Worm (Caenorhabditis elegans) whole organism, L2 larva: ENCODE data around the gene sedl-1.

Experiments
- C34F6.9 ChIP-seq: fragments of 150-350 bp; optimal IDR thresholded peaks from 2 replicates; lab custom pipeline; 2014; ENCODE audit warnings: missing biosample characterization, missing genetic modification characterization
- F13H6.1 ChIP-seq: sonication (generic microtip); optimal IDR thresholded peaks from 2 replicates; lab custom pipeline; 2016; ENCODE audit warnings: missing genetic modification characterization, missing compliant biosample characterization
- R02D3.7 ChIP-seq: fragments of 150-350 bp; optimal IDR thresholded peaks from 2 replicates; lab custom pipeline; 2014; ENCODE audit warnings: missing biosample characterization, missing genetic modification characterization
- Y55F3AM.14 ChIP-seq: fragments of 200-800 bp; sonication (Bioruptor generic); optimal IDR thresholded peaks from 2 replicates; lab custom pipeline; 2018; ENCODE audit warnings: mild to moderate bottlenecking, missing genetic modification characterization, missing compliant biosample characterization
- aly-2 ChIP-seq: fragments of 150-350 bp; optimal IDR thresholded peaks from 2 replicates; lab custom pipeline; 2014; ENCODE audit warnings: missing biosample characterization, missing genetic modification characterization
- ama-1 ChIP-seq: fragments of 150-350 bp; optimal IDR thresholded peaks from 2 replicates; lab custom pipeline; 2018; ENCODE audit warnings: inconsistent platforms
- blmp-1 ChIP-seq: sonication (generic microtip); optimal IDR thresholded peaks from 2 replicates; lab custom pipeline; 2017; ENCODE audit warnings: missing genetic modification characterization, mild to moderate bottlenecking, missing compliant biosample characterization, antibody characterized with exemption, moderate library complexity; ENCODE audit not compliant: insufficient read depth
- ceh-82 ChIP-seq: fragments of 150-350 bp; optimal IDR thresholded peaks from 2 replicates; lab custom pipeline; 2014; ENCODE audit warnings: missing biosample characterization, missing genetic modification characterization
- egl-27 ChIP-seq: sonication (generic microtip); optimal IDR thresholded peaks from 3 replicates; lab custom pipeline; 2017; ENCODE audit warnings: missing biosample characterization, missing genetic modification reagents, missing genetic modification characterization
- elt-3 ChIP-seq: sonication (generic microtip); optimal IDR thresholded peaks from 2 replicates; lab custom pipeline; 2017; ENCODE audit warnings: missing biosample characterization, missing genetic modification characterization
- fos-1 ChIP-seq: fragments of 150-350 bp; optimal IDR thresholded peaks from 2 replicates; lab custom pipeline; 2014; ENCODE audit warnings: missing biosample characterization, missing genetic modification characterization
- gmeb-1 ChIP-seq: fragments of 150-350 bp; optimal IDR thresholded peaks from 2 replicates; lab custom pipeline; 2014; ENCODE audit warnings: missing biosample characterization, missing genetic modification characterization
- lin-11 ChIP-seq: fragments of 150-350 bp; sonication (generic microtip); optimal IDR thresholded peaks from 2 replicates; lab custom pipeline; 2014; ENCODE audit warnings: missing biosample characterization, missing genetic modification characterization, inconsistent platforms, mixed read lengths
- lin-13 ChIP-seq: fragments of 150-350 bp; optimal IDR thresholded peaks from 2 replicates; lab custom pipeline; 2014; ENCODE audit warnings: missing biosample characterization, missing genetic modification reagents, missing genetic modification characterization
- lin-39 ChIP-seq: fragments of 150-350 bp; optimal IDR thresholded peaks from 2 replicates; lab custom pipeline; 2014; ENCODE audit warnings: missing biosample characterization, missing genetic modification reagents, missing genetic modification characterization
- lsy-2 ChIP-seq, 2 experiments: fragments of 150-350 bp in 1 of 2; sonication (generic microtip) in 1 of 2; optimal IDR thresholded peaks; 2 replicates each; lab custom pipeline; 2014 to 2017; ENCODE audit warnings: missing biosample characterization in 2 of 2, missing genetic modification characterization in 2 of 2
- mab-5 ChIP-seq: fragments of 150-350 bp; optimal IDR thresholded peaks from 2 replicates; lab custom pipeline; 2014; ENCODE audit warnings: missing biosample characterization, missing genetic modification characterization
- mdl-1 ChIP-seq, 2 experiments: fragments of 150-350 bp in 1 of 2; sonication (generic microtip) in 1 of 2; optimal IDR thresholded peaks; 2 replicates each; lab custom pipeline; 2017; ENCODE audit warnings: missing biosample characterization in 2 of 2, missing genetic modification characterization in 2 of 2
- nhr-10 ChIP-seq: sonication (generic microtip); optimal IDR thresholded peaks from 2 replicates; lab custom pipeline; 2017; ENCODE audit warnings: missing biosample characterization, missing genetic modification characterization
- nhr-11 ChIP-seq: fragments of 150-350 bp; optimal IDR thresholded peaks from 2 replicates; lab custom pipeline; 2014; ENCODE audit warnings: missing biosample characterization, missing genetic modification characterization
- nhr-12 ChIP-seq: fragments of 150-350 bp; optimal IDR thresholded peaks from 2 replicates; lab custom pipeline; 2014; ENCODE audit warnings: missing biosample characterization, missing genetic modification characterization
- nhr-129 ChIP-seq: fragments of 150-350 bp; optimal IDR thresholded peaks from 2 replicates; lab custom pipeline; 2014; ENCODE audit warnings: missing biosample characterization, missing genetic modification characterization
- nhr-21 ChIP-seq: fragments of 150-350 bp; optimal IDR thresholded peaks from 2 replicates; lab custom pipeline; 2014; ENCODE audit warnings: missing biosample characterization, missing genetic modification characterization
- nhr-23 ChIP-seq: fragments of 150-350 bp; optimal IDR thresholded peaks from 2 replicates; lab custom pipeline; 2014; ENCODE audit warnings: missing biosample characterization, missing genetic modification reagents, missing genetic modification characterization
- nhr-6 ChIP-seq: fragments of 150-350 bp; optimal IDR thresholded peaks from 2 replicates; lab custom pipeline; 2014; ENCODE audit warnings: missing biosample characterization, missing genetic modification characterization
- sem-4 ChIP-seq: fragments of 150-350 bp; optimal IDR thresholded peaks from 2 replicates; lab custom pipeline; 2014; ENCODE audit warnings: missing biosample characterization, missing genetic modification reagents, missing genetic modification characterization
- sma-9 ChIP-seq, 2 experiments: fragments of 150-350 bp in 1 of 2; sonication (generic microtip) in 1 of 2; optimal IDR thresholded peaks; 2 replicates each; lab custom pipeline; 2014 to 2016; ENCODE audit warnings: missing genetic modification characterization in 2 of 2, mild to moderate bottlenecking in 1 of 2, missing biosample characterization in 1 of 2, missing compliant biosample characterization in 1 of 2, missing genetic modification reagents in 1 of 2, moderate library complexity in 1 of 2
- snpc-4 ChIP-seq: fragments of 150-350 bp; optimal IDR thresholded peaks from 2 replicates; lab custom pipeline; 2014; ENCODE audit warnings: missing biosample characterization, missing genetic modification characterization
- unc-39 ChIP-seq: fragments of 150-350 bp; optimal IDR thresholded peaks from 2 replicates; lab custom pipeline; 2014; ENCODE audit warnings: missing biosample characterization, missing genetic modification characterization
- unc-62 ChIP-seq: fragments of 150-350 bp; optimal IDR thresholded peaks from 2 replicates; lab custom pipeline; 2014; ENCODE audit warnings: missing biosample characterization, missing genetic modification reagents, missing genetic modification characterization
- ztf-1 ChIP-seq: fragments of 200-800 bp; sonication (Bioruptor generic); conservative IDR thresholded peaks from 2 replicates; pipeline ENCODE4 v1.3.6; 2022; ENCODE audit warnings: missing genetic modification characterization, missing compliant biosample characterization
- ztf-4 ChIP-seq: fragments of 150-350 bp; optimal IDR thresholded peaks from 2 replicates; lab custom pipeline; 2014; ENCODE audit warnings: missing biosample characterization, missing genetic modification characterization

Gene sedl-1

ce11 chrX:1401259-1401658 lies 38.8 kb downstream of the sedl-1 start, which contains the start of gene ZK402.5:
ZK402.5 (minus strand) TSS chrX:1401359.
- TF ChIP-seq lin-11 (tag; lab: Kevin White, UChicago) (no peak), nhr-21 (tag; lab: Kevin White, UChicago) (no peak), gmeb-1 (tag; lab: Kevin White, UChicago) (no peak)

- TF ChIP-seq lin-39 (no peak), ztf-4 (tag; lab: Kevin White, UChicago) (no peak), lsy-2 (tag; optimal IDR thresholded peaks at IDR 0.05; lab: Kevin White, UChicago) (no peak), ama-1 (lab: Kevin White, UChicago) (no peak), nhr-21 (tag; lab: Kevin White, UChicago) (no peak), ztf-1 (GFP tag; lab: Robert Waterston, UW) (no peak), nhr-129 (tag; lab: Kevin White, UChicago) (no peak), elt-3 (no peak), aly-2 (no peak)
- TF ChIP-seq, all 48 proteins: peak for 0
These were observed 42.5 kb downstream of the sedl-1 start, which contains the start of gene H39E20.1 for ce11 chrX:1397516-1397915. H39E20.1 (minus strand) TSS chrX:1397616.

- TF ChIP-seq F13H6.1 (tag; lab: Kevin White, UChicago) (peak; percentile 66), nhr-12 (no peak), unc-62 (GFP tag; lab: Kevin White, UChicago) (no peak), egl-27 (tag; lab: Kevin White, UChicago) (peak; percentile 49), ztf-1 (GFP tag; lab: Robert Waterston, UW) (no peak), mdl-1 (tag; optimal IDR thresholded peaks at IDR 0.05; lab: Kevin White, UChicago) (no peak), C34F6.9 (no peak), nhr-11 (tag; lab: Kevin White, UChicago) (no peak), nhr-21 (tag; lab: Kevin White, UChicago) (peak; percentile 64), lin-39 (no peak), sma-9 (GFP tag; optimal IDR thresholded peaks at IDR 0.05; lab: Kevin White, UChicago) (peak; percentile 88), sma-9 (tag; optimal IDR thresholded peaks at IDR 0.05; lab: Kevin White, UChicago) (no peak), lsy-2 (tag; optimal IDR thresholded peaks at IDR 0.05; lab: Kevin White, UChicago) (peak in 1 of 2 experiments; percentile 31), lin-13 (GFP tag; lab: Kevin White, UChicago) (no peak), nhr-129 (tag; lab: Kevin White, UChicago) (peak; percentile 59), ceh-82 (tag; lab: Kevin White, UChicago) (no peak), mab-5 (no peak), fos-1 (tag; lab: Kevin White, UChicago) (peak; percentile 12), sem-4 (tag; lab: Kevin White, UChicago) (no peak)
These were observed 44.3 kb downstream of the sedl-1 start for ce11 chrX:1395793-1396192.

ce11 chrX:1394437-1394836 lies 45.6 kb downstream of the sedl-1 start:
- TF ChIP-seq unc-62 (GFP tag; lab: Kevin White, UChicago), result no peak
- TF ChIP-seq F13H6.1 (tag; lab: Kevin White, UChicago), result no peak
- peak; percentile 42 for TF ChIP-seq nhr-129 (tag; lab: Kevin White, UChicago)

- TF ChIP-seq nhr-10 (tag; lab: Kevin White, UChicago) (no peak), ztf-4 (tag; lab: Kevin White, UChicago) (no peak), Y55F3AM.14 (GFP tag; lab: Kevin White, UChicago) (no peak), R02D3.7 (no peak), nhr-6 (tag; lab: Kevin White, UChicago) (no peak), nhr-23 (tag; lab: Kevin White, UChicago) (no peak), sma-9 (GFP tag; optimal IDR thresholded peaks at IDR 0.05; lab: Kevin White, UChicago) (no peak), sma-9 (tag; optimal IDR thresholded peaks at IDR 0.05; lab: Kevin White, UChicago) (no peak), snpc-4 (tag; lab: Kevin White, UChicago) (no peak), gmeb-1 (tag; lab: Kevin White, UChicago) (no peak), lin-39 (no peak), unc-39 (tag; lab: Kevin White, UChicago) (no peak), ztf-1 (GFP tag; lab: Robert Waterston, UW) (no peak), C34F6.9 (no peak), egl-27 (tag; lab: Kevin White, UChicago) (no peak), lin-13 (GFP tag; lab: Kevin White, UChicago) (no peak), blmp-1 (tag; lab: Kevin White, UChicago) (no peak), mdl-1 (tag; optimal IDR thresholded peaks at IDR 0.05; lab: Kevin White, UChicago) (no peak)
These were observed 46.2 kb downstream of the sedl-1 start, which contains the start of gene F56C3.9 for ce11 chrX:1393891-1394290. F56C3.9 (minus strand) TSS chrX:1393991.
